Fruit fly (Drosophila melanogaster) whole organism, adult: ENCODE results near the gene tHMG1.

Experiments used
- CG12768 ChIP-seq: fragments of 200-800 bp; sonication (Bioruptor generic); optimal IDR thresholded peaks from 2 replicates; lab custom pipeline; 2017; ENCODE audit warnings: missing biosample characterization, missing genetic modification characterization, mild to moderate bottlenecking, moderate library complexity, missing genetic modification reagents
- CG7045 ChIP-seq: fragments of 200-800 bp; sonication (Bioruptor generic); optimal IDR thresholded peaks from 2 replicates; lab custom pipeline; 2017; ENCODE audit warnings: missing biosample characterization, mild to moderate bottlenecking, missing genetic modification characterization
- bab1 ChIP-seq: fragments of 200-800 bp; sonication (Bioruptor generic); optimal IDR thresholded peaks from 3 replicates; lab custom pipeline; 2019; ENCODE audit warnings: missing biosample characterization, mild to moderate bottlenecking, missing genetic modification characterization, moderate library complexity
- toe ChIP-seq: fragments of 200-800 bp; sonication (Bioruptor generic); optimal IDR thresholded peaks from 2 replicates; lab custom pipeline; 2016; ENCODE audit warnings: missing biosample characterization, missing genetic modification characterization

DNA sequence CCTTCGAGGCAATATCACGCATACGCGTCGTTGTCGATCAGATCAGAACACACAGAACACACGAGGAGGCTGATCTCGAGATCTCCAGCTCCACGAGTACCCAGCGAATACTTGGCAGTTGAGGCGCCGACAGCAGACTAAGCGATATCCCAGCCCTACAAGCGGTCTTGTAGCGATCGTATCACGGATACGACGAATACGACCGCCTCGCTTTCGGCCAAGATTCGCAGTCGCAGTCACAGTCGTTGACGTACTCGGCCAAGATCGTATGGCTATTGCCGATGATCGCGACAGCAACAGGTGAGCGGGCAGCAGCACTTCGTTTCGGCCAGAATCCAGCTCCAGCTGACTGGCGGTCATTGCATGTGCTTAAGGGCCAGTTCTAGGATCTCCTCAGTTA is 48.1 kb downstream of the tHMG1 start, which contains the start of gene CG5326:
- no peak for TF ChIP-seq toe (GFP tag; lab: Kevin White, UChicago)
- no peak for TF ChIP-seq CG7045
- no peak for TF ChIP-seq bab1 (GFP tag; lab: Kevin White, UChicago)
- no peak for TF ChIP-seq CG12768
